Worm (Caenorhabditis elegans) whole organism, early embryonic: ENCODE results near the gene C10C5.4.

Experiments used
- F13C5.2 ChIP-seq: sonication (generic microtip); optimal IDR thresholded peaks from 2 replicates; lab custom pipeline; 2017; ENCODE audit warnings: mild to moderate bottlenecking, missing genetic modification characterization, inconsistent platforms, missing compliant biosample characterization
- ama-1 ChIP-seq: fragments of 150-350 bp; optimal IDR thresholded peaks from 2 replicates; lab custom pipeline; 2014
- ceh-13 ChIP-seq: fragments of 200-800 bp; sonication (Bioruptor generic); optimal IDR thresholded peaks from 2 replicates; lab custom pipeline; 2018; ENCODE audit warnings: mild to moderate bottlenecking, missing genetic modification characterization, missing compliant biosample characterization
- ceh-36 ChIP-seq: sonication (generic microtip); optimal IDR thresholded peaks from 2 replicates; lab custom pipeline; 2016; ENCODE audit warnings: missing genetic modification characterization, inconsistent platforms, missing compliant biosample characterization
- flt-1 ChIP-seq: fragments of 200-800 bp; sonication (Bioruptor generic); IDR thresholded peaks from 2 replicates; pipeline ENCODE4 v1.3.6; 2022; ENCODE audit warnings: missing genetic modification characterization, missing compliant biosample characterization
- hmg-4 ChIP-seq: fragments of 200-800 bp; sonication (Bioruptor generic); optimal IDR thresholded peaks from 2 replicates; lab custom pipeline; 2018; ENCODE audit warnings: mild to moderate bottlenecking, missing genetic modification characterization, missing compliant biosample characterization
- hnd-1 ChIP-seq: sonication (generic microtip); optimal IDR thresholded peaks from 2 replicates; lab custom pipeline; 2016; ENCODE audit warnings: missing genetic modification characterization, missing compliant biosample characterization
- pes-1 ChIP-seq: fragments of 200-800 bp; sonication (Bioruptor generic); IDR thresholded peaks from 2 replicates; pipeline ENCODE4 v1.3.6; 2022; ENCODE audit warnings: missing genetic modification reagents, missing genetic modification characterization, missing compliant biosample characterization
- sea-1 ChIP-seq: fragments of 200-800 bp; sonication (Bioruptor generic); conservative IDR thresholded peaks from 2 replicates; pipeline ENCODE4 v1.3.6; 2022; ENCODE audit warnings: missing genetic modification characterization, missing compliant biosample characterization
- tbx-11 ChIP-seq: fragments of 200-800 bp; sonication (Bioruptor generic); IDR thresholded peaks from 2 replicates; pipeline ENCODE4 v1.3.6; 2022; ENCODE audit warnings: missing genetic modification characterization, missing compliant biosample characterization
- tbx-37 ChIP-seq: fragments of 200-800 bp; sonication (Bioruptor generic); conservative IDR thresholded peaks from 2 replicates; pipeline ENCODE4 v1.3.6; 2022; ENCODE audit warnings: missing genetic modification reagents, missing genetic modification characterization, missing compliant biosample characterization
- tra-4 ChIP-seq: sonication (generic microtip); optimal IDR thresholded peaks from 2 replicates; lab custom pipeline; 2017; ENCODE audit warnings: missing genetic modification characterization, missing compliant biosample characterization

DNA sequence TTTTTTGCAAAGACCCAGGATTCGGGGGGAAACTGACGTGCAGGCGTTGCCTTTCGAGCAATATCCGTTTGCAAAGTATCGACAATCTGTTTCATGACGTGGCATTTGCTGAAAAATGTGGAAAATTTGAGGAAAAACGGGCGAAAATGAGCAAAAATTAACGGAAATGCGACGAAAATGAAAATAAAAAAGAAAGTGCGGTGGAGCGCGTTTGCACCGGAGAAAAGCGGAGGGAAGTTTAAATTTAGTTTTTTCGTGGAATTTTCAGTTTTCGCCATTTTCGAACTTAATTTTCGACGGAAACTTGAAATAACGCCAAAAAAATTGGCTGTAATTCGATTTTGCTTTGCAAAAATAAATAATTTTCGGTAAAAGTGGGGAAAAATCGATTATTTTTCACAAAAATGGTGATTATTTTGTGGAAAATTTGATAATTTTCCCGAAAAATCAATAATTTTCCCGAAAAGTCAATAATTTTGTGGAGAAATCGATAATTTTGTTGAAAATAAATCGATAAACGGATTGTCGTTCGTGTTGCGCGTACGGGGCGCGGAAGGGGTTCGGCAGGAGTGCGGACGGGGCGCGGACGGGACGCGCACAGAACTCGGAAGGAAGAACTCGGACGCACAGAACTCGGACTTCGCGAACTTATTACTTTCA is 25.5 kb downstream of the C10C5.4 start:
- no peak for TF ChIP-seq tbx-37
- no peak for TF ChIP-seq flt-1 (GFP tag; lab: Robert Waterston, UW)
- no peak for TF ChIP-seq hnd-1
- no peak for TF ChIP-seq ama-1 (lab: Kevin White, UChicago)
- TF ChIP-seq ceh-13 (GFP tag; lab: Kevin White, UChicago): no peak
- no peak for TF ChIP-seq tra-4 (tag; lab: Kevin White, UChicago)
- TF ChIP-seq sea-1: no peak
- no peak for TF ChIP-seq ceh-36 (tag; lab: Kevin White, UChicago)
- TF ChIP-seq tbx-11: no peak
- TF ChIP-seq pes-1 (GFP tag; lab: Robert Waterston, UW): no peak
- TF ChIP-seq hmg-4 (GFP tag; lab: Kevin White, UChicago): no peak
- no peak for TF ChIP-seq F13C5.2 (tag; lab: Kevin White, UChicago)
